Worm (Caenorhabditis elegans) whole organism, midembryonic: ENCODE data around the gene asb-1.

ENCODE experiments used
- T22C8.4 ChIP-seq: fragments of 200-800 bp; sonication (Bioruptor generic); IDR thresholded peaks from 2 replicates; pipeline ENCODE4 v1.3.6; 2022; ENCODE audit warnings: missing genetic modification characterization, missing compliant biosample characterization
- cog-1 ChIP-seq: sonication (generic microtip); optimal IDR thresholded peaks from 2 replicates; lab custom pipeline; 2016; ENCODE audit warnings: missing genetic modification characterization, missing compliant biosample characterization
- flt-1 ChIP-seq: fragments of 200-800 bp; sonication (Bioruptor generic); IDR thresholded peaks from 2 replicates; pipeline ENCODE4 v1.3.6; 2022; ENCODE audit warnings: missing genetic modification characterization, missing compliant biosample characterization
- klf-2 ChIP-seq: fragments of 200-800 bp; sonication (Bioruptor generic); conservative IDR thresholded peaks from 2 replicates; pipeline ENCODE4 v1.3.6; 2022; ENCODE audit warnings: missing genetic modification reagents, missing genetic modification characterization, missing compliant biosample characterization
- med-1 ChIP-seq: sonication (generic microtip); optimal IDR thresholded peaks from 2 replicates; lab custom pipeline; 2017; ENCODE audit warnings: missing genetic modification characterization, mild to moderate bottlenecking, missing compliant biosample characterization, antibody characterized with exemption, missing genetic modification reagents; ENCODE audit not compliant: insufficient read depth
- ref-1 ChIP-seq: fragments of 200-800 bp; sonication (Bioruptor generic); conservative IDR thresholded peaks from 2 replicates; pipeline ENCODE4 v1.3.6; 2022; ENCODE audit warnings: missing genetic modification reagents, missing genetic modification characterization, missing compliant biosample characterization
- tab-1 ChIP-seq: fragments of 200-800 bp; sonication (Bioruptor generic); IDR thresholded peaks from 2 replicates; pipeline ENCODE4 v1.3.6; 2022; ENCODE audit warnings: missing genetic modification characterization, missing compliant biosample characterization
- ztf-23 ChIP-seq: fragments of 200-800 bp; sonication (Bioruptor generic); IDR thresholded peaks from 2 replicates; pipeline ENCODE4 v1.3.6; 2022; ENCODE audit warnings: missing genetic modification reagents, missing genetic modification characterization, missing compliant biosample characterization
- ztf-29 ChIP-seq: fragments of 200-800 bp; sonication (Bioruptor generic); IDR thresholded peaks from 2 replicates; pipeline ENCODE4 v1.3.6; 2022; ENCODE audit warnings: missing genetic modification reagents, missing genetic modification characterization, missing compliant biosample characterization

asb-1 gene

DNA sequence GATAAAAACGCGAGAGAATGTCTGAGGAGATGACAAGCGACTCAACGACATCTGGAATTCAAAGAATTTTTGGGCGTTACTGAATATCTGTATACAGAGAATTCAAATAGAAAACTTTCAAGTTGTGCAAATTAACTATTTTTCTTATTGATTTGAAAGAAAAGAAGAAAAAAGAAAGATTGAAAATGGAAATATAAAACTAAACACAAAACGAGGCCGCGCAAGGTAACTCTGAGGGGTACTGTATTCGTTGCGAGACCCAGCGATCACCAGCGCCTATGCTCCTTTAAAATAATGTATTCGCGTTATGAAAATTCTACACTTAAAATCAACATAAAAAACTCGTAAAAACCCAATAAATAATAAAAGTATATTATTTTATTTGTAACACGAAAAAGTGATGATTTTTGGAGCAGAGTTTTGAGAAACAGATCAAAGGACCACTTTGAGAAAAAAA is at the start of gene asb-1:
asb-1 (minus strand) TSS at position 51 of the 457 bp plus-strand sequence.
- TF ChIP-seq ztf-23 (GFP tag; lab: Robert Waterston, UW) (no peak), tab-1 (GFP tag; lab: Robert Waterston, UW) (no peak), med-1 (GFP tag; lab: Kevin White, UChicago) (no peak), flt-1 (GFP tag; lab: Robert Waterston, UW) (no peak), klf-2 (GFP tag; lab: Robert Waterston, UW) (no peak), T22C8.4 (GFP tag; lab: Robert Waterston, UW) (no peak), cog-1 (tag; lab: Kevin White, UChicago) (no peak), ztf-29 (GFP tag; lab: Robert Waterston, UW) (no peak), ref-1 (GFP tag; lab: Robert Waterston, UW) (no peak)

DNA sequence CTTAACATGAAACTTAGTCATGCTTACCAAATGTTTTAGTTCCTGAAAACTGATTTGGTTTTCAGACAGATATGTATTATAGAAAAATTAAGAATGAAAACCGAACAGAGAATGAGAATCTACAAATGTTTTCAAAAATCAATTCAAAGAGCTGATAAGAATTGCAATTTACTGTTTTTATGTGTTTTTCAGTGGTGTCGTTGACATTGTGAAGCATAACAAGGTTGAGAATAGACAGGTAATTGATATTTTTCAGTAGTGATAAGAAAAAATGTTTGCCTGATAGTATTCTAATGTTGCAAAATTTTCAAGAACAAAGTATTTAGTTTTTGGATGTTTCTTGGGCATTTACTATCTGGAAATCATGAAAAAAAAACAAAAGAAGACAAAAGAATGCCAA is 47.6 kb upstream of the asb-1 start, which contains the start of gene pfas-1:
pfas-1 (minus strand) TSS at position 49 of the 400 bp plus-strand sequence.
- TF ChIP-seq flt-1 (GFP tag; lab: Robert Waterston, UW): no peak
- no peak for TF ChIP-seq ztf-23 (GFP tag; lab: Robert Waterston, UW)
- TF ChIP-seq med-1 (GFP tag; lab: Kevin White, UChicago): no peak
- no peak for TF ChIP-seq ztf-29 (GFP tag; lab: Robert Waterston, UW)
- no peak for TF ChIP-seq tab-1 (GFP tag; lab: Robert Waterston, UW)
- TF ChIP-seq T22C8.4 (GFP tag; lab: Robert Waterston, UW): no peak
- TF ChIP-seq cog-1 (tag; lab: Kevin White, UChicago): no peak
- no peak for TF ChIP-seq ref-1 (GFP tag; lab: Robert Waterston, UW)
- TF ChIP-seq klf-2 (GFP tag; lab: Robert Waterston, UW): no peak

DNA sequence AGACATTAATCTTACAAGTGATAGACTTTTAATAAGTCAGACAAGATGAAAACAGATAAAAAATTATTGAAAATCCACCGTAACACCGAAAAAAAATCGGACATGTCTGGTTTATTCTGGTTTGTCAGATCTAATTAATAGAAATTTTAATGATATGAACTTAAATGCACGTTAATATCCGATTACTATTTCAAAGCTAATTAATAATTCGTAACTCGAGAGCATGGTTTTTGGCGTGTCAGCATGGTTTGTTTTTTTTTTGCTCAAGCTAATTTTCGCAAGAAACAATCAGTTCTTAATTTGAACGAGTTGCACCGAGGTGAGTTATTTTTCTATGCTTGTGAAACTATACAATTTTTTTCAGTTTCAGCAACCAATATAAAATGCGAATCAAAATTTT is 39.3 kb upstream of the asb-1 start, which contains the start of gene clec-153:
clec-153 (plus strand) TSS at position 301 of the 400 bp plus-strand sequence.
- TF ChIP-seq T22C8.4 (GFP tag; lab: Robert Waterston, UW): no peak
- no peak for TF ChIP-seq tab-1 (GFP tag; lab: Robert Waterston, UW)
- no peak for TF ChIP-seq cog-1 (tag; lab: Kevin White, UChicago)
- no peak for TF ChIP-seq med-1 (GFP tag; lab: Kevin White, UChicago)
- TF ChIP-seq ztf-23 (GFP tag; lab: Robert Waterston, UW): no peak
- TF ChIP-seq klf-2 (GFP tag; lab: Robert Waterston, UW): no peak
- TF ChIP-seq ref-1 (GFP tag; lab: Robert Waterston, UW): no peak
- TF ChIP-seq ztf-29 (GFP tag; lab: Robert Waterston, UW): no peak
- TF ChIP-seq flt-1 (GFP tag; lab: Robert Waterston, UW): no peak

DNA sequence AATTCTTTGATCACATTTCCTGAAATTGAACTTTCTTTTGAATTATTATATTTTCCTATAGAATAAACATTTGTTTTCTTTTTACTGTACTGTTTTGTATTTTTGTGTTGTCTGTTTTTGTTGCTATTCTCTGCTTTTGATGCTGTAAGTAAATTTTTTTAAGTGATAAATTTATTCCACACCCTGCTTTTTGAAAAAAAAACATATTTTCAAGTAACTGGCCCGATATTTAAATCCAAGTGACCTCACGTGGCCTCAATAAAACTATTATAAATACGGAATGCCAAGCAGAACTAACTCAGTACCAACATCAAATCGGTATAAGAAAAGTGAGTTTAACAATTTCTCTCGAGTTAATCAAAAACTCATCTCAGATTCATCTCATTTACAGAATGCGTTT is 32.5 kb upstream of the asb-1 start, which contains the start of gene clec-151:
clec-151 (plus strand) TSS at position 301 of the 400 bp plus-strand sequence.
- TF ChIP-seq flt-1 (GFP tag; lab: Robert Waterston, UW) (no peak), med-1 (GFP tag; lab: Kevin White, UChicago) (no peak), ref-1 (GFP tag; lab: Robert Waterston, UW) (no peak), tab-1 (GFP tag; lab: Robert Waterston, UW) (no peak), ztf-23 (GFP tag; lab: Robert Waterston, UW) (no peak), klf-2 (GFP tag; lab: Robert Waterston, UW) (no peak), T22C8.4 (GFP tag; lab: Robert Waterston, UW) (no peak), cog-1 (tag; lab: Kevin White, UChicago) (no peak), ztf-29 (GFP tag; lab: Robert Waterston, UW) (no peak)

DNA sequence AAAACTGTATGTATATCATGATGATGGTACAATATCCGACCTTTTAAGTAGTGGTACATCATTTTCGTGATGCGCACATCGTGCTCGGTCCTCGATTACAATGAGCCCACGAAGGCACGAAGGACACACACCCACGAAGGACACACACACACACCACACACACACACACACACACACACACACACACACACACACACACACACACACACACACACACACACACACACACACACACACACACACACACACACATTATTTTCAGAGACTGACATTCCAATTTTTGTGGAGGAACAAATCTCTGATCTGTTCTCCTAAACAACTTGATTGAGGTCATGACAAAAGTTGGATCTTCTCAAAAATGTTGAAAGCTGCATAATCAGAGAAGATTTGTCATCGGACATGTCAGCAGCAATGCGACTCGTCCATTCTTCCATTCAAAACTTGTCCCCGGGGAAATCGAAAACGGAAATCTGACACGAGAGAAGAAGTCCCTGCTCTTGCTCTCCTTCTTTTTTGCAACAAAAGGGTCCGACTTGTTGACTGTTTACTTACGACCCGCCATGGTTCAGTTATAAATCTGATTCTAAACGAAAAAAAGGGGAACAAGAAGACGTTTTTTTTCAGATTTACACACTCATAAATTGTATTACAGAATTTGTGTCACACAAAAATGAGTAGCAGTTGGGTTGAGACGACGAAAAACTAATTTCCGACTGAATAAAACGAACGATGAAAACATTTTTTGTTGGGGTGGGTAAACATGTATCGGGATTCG is 30.7 kb upstream of the asb-1 start:
- TF ChIP-seq cog-1 (tag; lab: Kevin White, UChicago) (no peak), flt-1 (GFP tag; lab: Robert Waterston, UW) (no peak), T22C8.4 (GFP tag; lab: Robert Waterston, UW) (no peak), ztf-29 (GFP tag; lab: Robert Waterston, UW) (no peak), klf-2 (GFP tag; lab: Robert Waterston, UW) (no peak)

DNA sequence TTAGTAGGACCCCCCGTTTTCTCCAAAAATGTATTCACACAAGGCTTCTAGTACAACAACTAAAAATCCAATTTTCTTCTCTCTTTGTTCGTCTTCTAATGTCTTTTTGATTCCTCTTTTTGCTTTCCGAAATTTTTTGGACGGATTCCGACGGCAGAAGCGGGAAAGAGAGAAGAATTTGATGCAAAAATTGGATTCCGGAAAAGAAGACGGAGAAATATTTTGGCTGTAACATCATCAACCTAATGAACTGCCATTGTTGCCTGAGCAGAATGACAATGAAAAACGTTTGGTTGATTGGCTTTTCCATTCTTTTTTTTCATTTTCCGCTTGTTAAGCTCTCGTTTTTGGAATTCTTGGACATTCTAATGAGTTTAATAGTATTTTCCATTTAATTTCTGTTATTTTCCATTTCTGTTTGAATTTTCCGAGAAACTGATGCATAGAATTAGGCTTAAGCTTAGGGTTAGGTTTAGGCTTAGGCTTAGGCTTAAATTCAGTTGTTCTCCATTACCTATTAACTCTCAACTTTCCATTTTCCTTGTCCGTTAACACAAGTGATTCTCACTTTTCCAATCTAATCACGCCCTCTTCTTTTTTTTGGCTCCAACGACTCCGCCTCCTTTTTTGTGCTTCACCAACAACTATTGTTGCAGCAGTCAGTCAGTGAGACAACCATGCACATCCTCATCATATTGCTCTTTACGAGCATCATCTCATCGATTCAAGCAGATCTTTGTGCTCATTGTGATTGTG is 26.9 kb upstream of the asb-1 start, which contains the start of gene lron-5:
lron-5 (plus strand) TSS at position 655 of the 756 bp plus-strand sequence.
- TF ChIP-seq ref-1 (GFP tag; lab: Robert Waterston, UW) (no peak), flt-1 (GFP tag; lab: Robert Waterston, UW) (no peak), T22C8.4 (GFP tag; lab: Robert Waterston, UW) (no peak), cog-1 (tag; lab: Kevin White, UChicago) (no peak), med-1 (GFP tag; lab: Kevin White, UChicago) (no peak), klf-2 (GFP tag; lab: Robert Waterston, UW) (no peak), tab-1 (GFP tag; lab: Robert Waterston, UW) (no peak), ztf-23 (GFP tag; lab: Robert Waterston, UW) (no peak), ztf-29 (GFP tag; lab: Robert Waterston, UW) (no peak)

DNA sequence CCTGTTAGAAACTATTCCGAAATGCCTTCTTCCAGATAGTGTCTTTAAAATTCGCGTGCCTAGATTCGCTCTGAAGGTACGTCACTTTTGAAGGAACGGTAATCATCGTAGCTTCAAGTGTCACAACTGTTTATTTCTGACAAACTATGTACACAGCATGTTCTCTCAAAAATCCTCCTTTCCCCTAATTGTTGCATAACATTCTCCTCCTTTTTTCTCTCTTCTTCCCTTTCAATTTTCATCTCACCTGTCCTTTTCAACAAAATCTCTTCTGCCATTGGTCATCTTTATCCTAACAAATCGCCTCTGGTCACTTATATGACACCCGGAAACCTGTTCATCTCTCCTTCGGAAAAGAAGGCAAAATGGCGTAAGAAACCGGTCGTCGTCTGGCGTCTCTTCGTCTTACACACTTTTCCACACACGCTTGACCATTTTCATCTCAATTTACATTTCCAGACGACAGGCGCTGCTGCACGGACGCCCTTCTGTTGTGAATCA is 20.5 kb upstream of the asb-1 start, which contains the start of gene lips-3:
lips-3 (plus strand) TSS at position 458 of the 501 bp plus-strand sequence.
- TF ChIP-seq ref-1 (GFP tag; lab: Robert Waterston, UW) (no peak), flt-1 (GFP tag; lab: Robert Waterston, UW) (no peak), klf-2 (GFP tag; lab: Robert Waterston, UW) (no peak), ztf-29 (GFP tag; lab: Robert Waterston, UW) (no peak), med-1 (GFP tag; lab: Kevin White, UChicago) (no peak), T22C8.4 (GFP tag; lab: Robert Waterston, UW) (no peak), tab-1 (GFP tag; lab: Robert Waterston, UW) (no peak), ztf-23 (GFP tag; lab: Robert Waterston, UW) (no peak), cog-1 (tag; lab: Kevin White, UChicago) (no peak)
